Fruit fly (Drosophila melanogaster): ENCODE data around the gene Pi4KIIalpha.

dm6 chr3R:5608422-5608821 is 45.0 kb upstream of the Pi4KIIalpha start:
- TF ChIP-seq Hr38 (GFP tag; optimal IDR thresholded peaks at IDR 0.05) (no peak), Sox15 (GFP tag; optimal IDR thresholded peaks at IDR 0.05) (no peak), Gug (GFP tag; IDR thresholded peaks at IDR 0.05) (no peak), fkh (GFP tag; optimal IDR thresholded peaks at IDR 0.05) (no peak), Eip78C (GFP tag) (no peak), fd85E (GFP tag; optimal IDR thresholded peaks at IDR 0.05) (no peak), Eip75B (GFP tag; optimal IDR thresholded peaks at IDR 0.05) (no peak), Hr39 (GFP tag; optimal IDR thresholded peaks at IDR 0.05) (no peak), vri (GFP tag; optimal IDR thresholded peaks at IDR 0.05) (no peak), OdsH (GFP tag; optimal IDR thresholded peaks at IDR 0.05) (no peak), CG15336 (GFP tag; IDR thresholded peaks at IDR 0.05) (no peak), CG9139 (GFP tag; optimal IDR thresholded peaks at IDR 0.05) (no peak), dac (GFP tag; optimal IDR thresholded peaks at IDR 0.05) (no peak), Met (GFP tag; optimal IDR thresholded peaks at IDR 0.05) (no peak)

All from whole organism, prepupa.